Fruit fly (Drosophila melanogaster) whole organism, embryonic: ENCODE results near the gene CG7140.

Experiments
- h ChIP-seq: fragments of >200 bp; optimal IDR thresholded peaks from 2 replicates; lab custom pipeline; 2017
- knrl ChIP-seq: fragments of 200-800 bp; sonication (Bioruptor generic); IDR thresholded peaks from 3 replicates; pipeline ENCODE4 v1.3.6; 2022; ENCODE audit warnings: missing biosample characterization, missing genetic modification characterization; ENCODE audit not compliant: partially characterized antibody
- mld ChIP-seq: fragments of 200-800 bp; sonication (Bioruptor generic); IDR thresholded peaks from 3 replicates; pipeline ENCODE4 v1.3.6; 2022; ENCODE audit warnings: missing biosample characterization, missing genetic modification characterization; ENCODE audit not compliant: partially characterized antibody
- tgo ChIP-seq: fragments of 200-800 bp; sonication (Bioruptor generic); IDR thresholded peaks from 3 replicates; pipeline ENCODE4 v1.3.6; 2022; ENCODE audit warnings: missing biosample characterization, missing genetic modification characterization
- ttk ChIP-seq: fragments of 200-800 bp; sonication (Bioruptor generic); IDR thresholded peaks from 2 replicates; pipeline ENCODE4 v2.1.2; 2022; ENCODE audit warnings: missing biosample characterization, missing genetic modification characterization

DNA sequence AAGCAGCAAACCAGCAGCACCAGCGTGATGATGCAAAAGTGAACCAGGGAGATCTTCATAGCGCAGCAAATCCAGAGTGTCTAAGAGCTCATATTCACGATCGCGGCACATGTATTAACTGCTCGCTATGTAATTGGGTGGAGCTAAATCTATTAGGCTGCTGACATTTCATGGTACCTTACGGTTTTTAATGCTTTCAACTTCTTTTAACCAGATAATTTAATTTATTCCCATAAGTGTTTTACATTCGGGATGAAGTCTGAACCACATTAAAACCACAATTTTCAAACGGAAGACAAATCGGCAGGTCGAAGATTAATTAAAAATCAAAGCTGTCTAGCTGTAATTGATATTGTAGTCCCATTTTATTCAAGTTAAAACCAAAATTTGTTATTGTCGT is 1.5 kb upstream of the CG7140 start, which contains the start of gene CG43392:
- no peak for TF ChIP-seq tgo (GFP tag; lab: Robert Waterston, UW)
- no peak for TF ChIP-seq knrl
- no peak for TF ChIP-seq h
- no peak for TF ChIP-seq ttk
- TF ChIP-seq mld (GFP tag; lab: Robert Waterston, UW), result no peak
